Worm (Caenorhabditis elegans): ENCODE results near the gene T27A8.7.

DNA sequence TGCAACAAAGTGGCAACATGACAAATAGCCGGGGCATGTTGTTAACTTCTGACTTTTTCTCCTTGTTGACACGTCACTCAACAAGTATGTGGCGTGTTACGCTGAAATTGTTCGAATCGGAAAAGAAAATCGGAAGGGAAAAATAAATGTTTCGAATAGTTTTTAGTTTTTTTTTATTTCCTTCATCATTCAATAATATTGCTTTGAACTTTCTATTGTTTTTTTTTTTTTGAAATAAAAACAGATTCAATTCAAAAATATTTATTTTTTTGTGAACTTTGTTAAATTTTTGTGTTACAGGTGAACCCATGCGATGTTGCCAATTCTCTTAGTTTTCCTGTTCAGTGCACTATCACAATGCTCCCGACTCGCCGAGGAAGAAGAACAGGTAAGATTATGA, 5.8 kb upstream of the T27A8.7 start, which contains the start of gene cpd-2:
- TF ChIP-seq dmd-4 (tag; optimal IDR thresholded peaks at IDR 0.05; ENCODE audit: borderline replicate concordance): no peak
- no peak for TF ChIP-seq nhr-11 (tag; optimal IDR thresholded peaks at IDR 0.05)
- TF ChIP-seq ceh-31 (tag; optimal IDR thresholded peaks at IDR 0.05): no peak
- no peak for TF ChIP-seq ceh-9 (tag; optimal IDR thresholded peaks at IDR 0.05)
- TF ChIP-seq C08G9.2 (tag; optimal IDR thresholded peaks at IDR 0.05): no peak
- no peak for TF ChIP-seq elt-4 (tag; optimal IDR thresholded peaks at IDR 0.05)
- no peak for TF ChIP-seq zip-5 (tag; optimal IDR thresholded peaks at IDR 0.05)
- no peak for TF ChIP-seq ama-1 (optimal IDR thresholded peaks at IDR 0.05)
